Worm (Caenorhabditis elegans): ENCODE data around the gene ent-4.

The ent-4 gene

DNA sequence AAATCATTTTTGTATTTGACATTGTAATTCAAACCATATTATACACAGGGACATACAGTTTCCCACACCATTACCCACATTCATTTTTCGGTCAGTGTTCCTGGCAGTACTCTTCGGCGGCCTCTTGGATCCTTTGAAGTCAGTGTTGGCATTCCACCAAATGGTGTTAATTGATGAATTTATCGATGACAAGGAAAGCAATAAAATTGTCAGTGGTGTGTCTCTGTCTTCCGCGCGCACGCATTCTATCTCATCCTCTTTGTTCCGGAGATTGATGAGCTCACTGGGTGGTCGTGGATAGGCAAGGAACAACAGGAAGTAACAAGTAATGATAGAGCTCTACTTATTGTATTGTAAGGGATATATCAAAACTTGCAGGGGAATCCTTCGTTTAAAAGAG, 16.4 kb upstream of the ent-4 start:
- TF ChIP-seq ceh-13 (GFP tag; optimal IDR thresholded peaks at IDR 0.05) (no peak), flt-1 (GFP tag; IDR thresholded peaks at IDR 0.05) (no peak), aly-1 (tag; optimal IDR thresholded peaks at IDR 0.05) (no peak), ama-1 (optimal IDR thresholded peaks at IDR 0.05) (no peak), hmbx-1 (tag; optimal IDR thresholded peaks at IDR 0.05) (no peak), F13C5.2 (tag; optimal IDR thresholded peaks at IDR 0.05) (no peak), hnd-1 (tag; optimal IDR thresholded peaks at IDR 0.05) (no peak), B0310.2 (tag; optimal IDR thresholded peaks at IDR 0.05) (no peak), tra-4 (tag; optimal IDR thresholded peaks at IDR 0.05) (no peak), ceh-36 (tag; optimal IDR thresholded peaks at IDR 0.05) (no peak), pes-1 (GFP tag; IDR thresholded peaks at IDR 0.05) (no peak), ets-7 (tag; optimal IDR thresholded peaks at IDR 0.05) (no peak), tbx-11 (GFP tag; IDR thresholded peaks at IDR 0.05) (no peak), scrt-1 (GFP tag; IDR thresholded peaks at IDR 0.05) (no peak), sea-1 (GFP tag; conservative IDR thresholded peaks at IDR 0.05) (no peak), tbx-37 (GFP tag; conservative IDR thresholded peaks at IDR 0.05) (no peak)

DNA sequence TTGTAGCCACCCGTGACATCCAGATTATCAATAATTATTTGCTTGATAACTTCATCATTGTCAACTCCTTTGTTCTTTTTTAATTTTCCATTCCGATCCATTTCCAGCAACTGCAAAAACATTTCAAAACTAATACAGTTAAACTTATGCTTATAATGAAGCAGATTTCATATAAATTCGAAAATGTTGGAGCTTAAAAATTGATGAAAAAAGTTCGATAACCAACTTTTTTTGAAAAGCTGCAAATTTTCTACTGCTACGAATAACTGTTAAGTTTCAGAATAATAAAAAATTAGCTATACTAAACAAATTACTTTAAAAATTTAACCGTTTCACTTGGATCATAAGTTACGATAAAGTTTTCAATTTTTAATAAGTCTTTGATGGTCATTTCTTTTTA, 10.5 kb upstream of the ent-4 start, which contains the start of gene C47A4.1:
TSS of gene C47A4.1 (minus strand) at position 101 of the 400 bp plus-strand sequence.
- TF ChIP-seq F13C5.2 (tag; optimal IDR thresholded peaks at IDR 0.05) (no peak), tra-4 (tag; optimal IDR thresholded peaks at IDR 0.05) (no peak), tbx-37 (GFP tag; conservative IDR thresholded peaks at IDR 0.05) (no peak), hmg-4 (GFP tag; optimal IDR thresholded peaks at IDR 0.05) (no peak), B0310.2 (tag; optimal IDR thresholded peaks at IDR 0.05) (no peak), hnd-1 (tag; optimal IDR thresholded peaks at IDR 0.05) (no peak), flt-1 (GFP tag; IDR thresholded peaks at IDR 0.05) (no peak), tbx-11 (GFP tag; IDR thresholded peaks at IDR 0.05) (no peak), ceh-13 (GFP tag; optimal IDR thresholded peaks at IDR 0.05) (no peak), ets-7 (tag; optimal IDR thresholded peaks at IDR 0.05) (no peak), scrt-1 (GFP tag; IDR thresholded peaks at IDR 0.05) (no peak), pes-1 (GFP tag; IDR thresholded peaks at IDR 0.05) (no peak), hmbx-1 (tag; optimal IDR thresholded peaks at IDR 0.05) (no peak), ceh-36 (tag; optimal IDR thresholded peaks at IDR 0.05) (no peak), ama-1 (optimal IDR thresholded peaks at IDR 0.05) (no peak)

DNA sequence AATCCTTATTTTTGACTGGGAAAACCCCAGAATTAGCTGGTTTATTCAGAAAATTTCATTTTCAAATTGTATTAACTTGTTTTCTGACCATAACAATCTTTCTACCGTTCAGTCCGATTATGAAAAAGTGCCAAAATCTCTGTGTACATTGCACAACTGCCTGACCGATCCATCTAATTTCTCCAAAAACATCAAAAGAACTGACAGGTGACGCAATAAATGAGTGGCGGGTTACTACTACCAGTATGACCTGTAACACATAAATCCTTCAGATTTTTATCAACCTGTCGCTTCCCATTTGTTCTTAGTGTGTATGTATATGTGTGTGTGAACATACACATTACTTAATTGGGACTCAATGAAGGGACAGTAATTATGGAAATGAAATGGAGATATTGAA, 10.0 kb upstream of the ent-4 start:
- TF ChIP-seq hnd-1 (tag; optimal IDR thresholded peaks at IDR 0.05) = no peak
- TF ChIP-seq F13C5.2 (tag; optimal IDR thresholded peaks at IDR 0.05) = no peak
- TF ChIP-seq tbx-37 (GFP tag; conservative IDR thresholded peaks at IDR 0.05) = no peak
- TF ChIP-seq scrt-1 (GFP tag; IDR thresholded peaks at IDR 0.05) = no peak
- TF ChIP-seq hmbx-1 (tag; optimal IDR thresholded peaks at IDR 0.05) = no peak
- TF ChIP-seq flt-1 (GFP tag; IDR thresholded peaks at IDR 0.05) = no peak
- no peak for TF ChIP-seq pes-1 (GFP tag; IDR thresholded peaks at IDR 0.05)
- TF ChIP-seq hmg-4 (GFP tag; optimal IDR thresholded peaks at IDR 0.05) = no peak
- no peak for TF ChIP-seq ceh-13 (GFP tag; optimal IDR thresholded peaks at IDR 0.05)
- no peak for TF ChIP-seq ceh-36 (tag; optimal IDR thresholded peaks at IDR 0.05)
- TF ChIP-seq tbx-11 (GFP tag; IDR thresholded peaks at IDR 0.05) = no peak

DNA sequence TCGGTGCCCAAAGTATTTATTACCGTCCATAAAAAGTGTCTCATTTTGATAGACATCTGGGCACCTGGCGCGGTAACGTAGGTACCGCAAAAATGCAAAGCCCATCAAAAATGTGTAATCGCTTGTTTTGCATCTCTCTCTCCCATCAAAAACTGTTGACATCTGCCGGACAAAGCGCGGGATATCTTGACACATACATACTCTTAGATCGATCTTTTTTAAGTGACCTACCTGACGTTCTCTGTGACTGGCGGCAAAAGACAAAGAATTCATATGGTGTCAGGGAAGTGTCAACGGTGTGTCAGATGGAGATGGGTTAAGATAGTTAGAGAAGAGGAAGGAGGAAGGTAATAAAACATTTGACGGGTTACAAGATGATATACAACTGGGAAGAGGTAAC, 7.8 kb upstream of the ent-4 start:
- TF ChIP-seq aly-1 (tag; optimal IDR thresholded peaks at IDR 0.05) (no peak), sea-1 (GFP tag; conservative IDR thresholded peaks at IDR 0.05) (no peak), ama-1 (optimal IDR thresholded peaks at IDR 0.05) (no peak), scrt-1 (GFP tag; IDR thresholded peaks at IDR 0.05) (no peak), hmbx-1 (tag; optimal IDR thresholded peaks at IDR 0.05) (no peak), pes-1 (GFP tag; IDR thresholded peaks at IDR 0.05) (no peak), B0310.2 (tag; optimal IDR thresholded peaks at IDR 0.05) (no peak), F13C5.2 (tag; optimal IDR thresholded peaks at IDR 0.05) (no peak), hnd-1 (tag; optimal IDR thresholded peaks at IDR 0.05) (no peak), tra-4 (tag; optimal IDR thresholded peaks at IDR 0.05) (no peak), ceh-13 (GFP tag; optimal IDR thresholded peaks at IDR 0.05) (no peak), tbx-37 (GFP tag; conservative IDR thresholded peaks at IDR 0.05) (no peak), ceh-36 (tag; optimal IDR thresholded peaks at IDR 0.05) (no peak), ets-7 (tag; optimal IDR thresholded peaks at IDR 0.05) (no peak), tbx-11 (GFP tag; IDR thresholded peaks at IDR 0.05) (no peak), flt-1 (GFP tag; IDR thresholded peaks at IDR 0.05) (no peak), hmg-4 (GFP tag; optimal IDR thresholded peaks at IDR 0.05) (no peak)

DNA sequence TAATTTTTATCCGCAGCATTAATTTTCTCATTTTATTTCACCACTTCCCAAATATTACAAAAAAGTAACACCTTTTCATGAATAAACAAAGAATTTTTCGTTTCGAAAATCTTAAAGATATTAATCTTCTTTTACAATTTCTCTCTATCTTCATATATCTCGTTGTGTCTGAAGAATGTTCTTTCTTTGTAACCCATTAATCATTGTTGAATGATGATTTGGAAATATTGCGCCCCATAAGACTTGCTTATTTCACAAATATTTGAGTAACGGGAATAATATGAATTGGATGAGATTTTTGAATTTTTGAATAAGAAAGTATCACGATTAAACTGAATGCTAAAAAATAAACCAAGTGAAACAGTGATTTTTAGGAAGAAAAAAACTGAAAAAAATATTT, 5.7 kb upstream of the ent-4 start:
- TF ChIP-seq ceh-13 (GFP tag; optimal IDR thresholded peaks at IDR 0.05) (no peak), flt-1 (GFP tag; IDR thresholded peaks at IDR 0.05) (no peak), ets-7 (tag; optimal IDR thresholded peaks at IDR 0.05) (no peak), tbx-37 (GFP tag; conservative IDR thresholded peaks at IDR 0.05) (no peak), B0310.2 (tag; optimal IDR thresholded peaks at IDR 0.05) (no peak)

DNA sequence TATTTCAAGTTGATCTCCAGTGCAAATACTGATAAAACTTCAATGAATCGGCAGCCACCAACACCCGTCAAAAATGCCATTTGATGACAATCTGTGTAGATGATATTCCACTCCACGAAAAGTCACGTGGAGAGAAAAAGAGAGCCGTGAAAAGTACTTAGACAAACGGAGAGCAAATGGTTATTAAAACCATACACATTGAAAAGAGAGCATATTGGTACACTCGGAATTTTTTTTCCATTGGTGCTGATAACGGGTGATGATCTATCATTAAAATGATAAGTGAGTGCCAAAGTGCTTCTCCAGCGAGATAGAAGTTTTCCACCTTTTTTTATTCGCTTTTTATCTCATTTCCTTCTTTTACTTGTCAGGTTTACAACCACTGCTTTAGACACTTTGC, 1.5 kb upstream of the ent-4 start:
- no peak for TF ChIP-seq ama-1 (optimal IDR thresholded peaks at IDR 0.05)

DNA sequence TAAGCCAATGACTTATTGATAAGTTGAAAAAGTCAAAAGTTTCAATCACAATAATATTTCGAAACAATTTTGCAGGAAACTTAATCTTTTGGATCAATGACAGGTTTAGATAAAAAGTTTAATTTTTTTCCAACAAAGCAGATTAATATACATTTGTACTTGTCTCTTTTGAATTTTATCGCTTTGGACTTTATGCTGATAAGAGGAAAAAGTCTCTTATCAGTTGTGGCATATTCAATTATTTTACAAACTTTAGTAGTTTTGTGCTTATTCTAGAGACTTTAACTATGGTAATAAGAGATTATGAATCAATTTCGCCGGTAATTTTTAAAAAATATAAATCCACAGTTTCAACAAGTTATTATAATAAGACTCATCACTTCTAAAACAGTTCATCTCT, 1.1 kb downstream of the ent-4 start:
- TF ChIP-seq aly-1 (tag; optimal IDR thresholded peaks at IDR 0.05) = no peak
- no peak for TF ChIP-seq tbx-11 (GFP tag; IDR thresholded peaks at IDR 0.05)
- no peak for TF ChIP-seq ama-1 (optimal IDR thresholded peaks at IDR 0.05)
- TF ChIP-seq ets-7 (tag; optimal IDR thresholded peaks at IDR 0.05) = no peak
- no peak for TF ChIP-seq hmg-4 (GFP tag; optimal IDR thresholded peaks at IDR 0.05)
- no peak for TF ChIP-seq ceh-13 (GFP tag; optimal IDR thresholded peaks at IDR 0.05)
- TF ChIP-seq hmbx-1 (tag; optimal IDR thresholded peaks at IDR 0.05) = no peak
- no peak for TF ChIP-seq tra-4 (tag; optimal IDR thresholded peaks at IDR 0.05)
- no peak for TF ChIP-seq ceh-36 (tag; optimal IDR thresholded peaks at IDR 0.05)
- no peak for TF ChIP-seq sea-1 (GFP tag; conservative IDR thresholded peaks at IDR 0.05)
- no peak for TF ChIP-seq hnd-1 (tag; optimal IDR thresholded peaks at IDR 0.05)
- TF ChIP-seq pes-1 (GFP tag; IDR thresholded peaks at IDR 0.05) = no peak

DNA sequence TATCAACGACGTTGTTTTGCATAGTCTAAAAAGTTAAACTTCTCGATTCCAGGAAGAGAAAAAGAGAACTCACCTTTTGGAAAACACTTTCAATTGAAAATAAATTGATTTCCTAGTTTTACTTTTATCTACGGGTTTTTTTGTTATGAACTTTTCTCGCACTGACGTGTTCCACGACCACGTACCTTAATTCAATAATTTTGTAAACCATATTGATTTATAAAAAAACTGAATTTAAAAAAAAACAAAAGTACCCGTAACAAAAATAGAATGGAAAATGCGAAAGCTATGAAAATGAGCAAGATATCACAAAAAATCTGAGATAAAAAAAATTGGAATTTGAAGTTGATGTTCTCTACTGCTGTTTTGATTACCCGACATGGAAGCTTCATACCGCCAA, 15.5 kb downstream of the ent-4 start, which contains the start of gene C47A4.3:
TSS of gene C47A4.3 (minus strand) at position 101 of the 400 bp plus-strand sequence.
- TF ChIP-seq F13C5.2 (tag; optimal IDR thresholded peaks at IDR 0.05) = no peak
- TF ChIP-seq ets-7 (tag; optimal IDR thresholded peaks at IDR 0.05) = no peak
- no peak for TF ChIP-seq flt-1 (GFP tag; IDR thresholded peaks at IDR 0.05)
- no peak for TF ChIP-seq pes-1 (GFP tag; IDR thresholded peaks at IDR 0.05)
- no peak for TF ChIP-seq sea-1 (GFP tag; conservative IDR thresholded peaks at IDR 0.05)
- no peak for TF ChIP-seq B0310.2 (tag; optimal IDR thresholded peaks at IDR 0.05)
- TF ChIP-seq hnd-1 (tag; optimal IDR thresholded peaks at IDR 0.05) = no peak
- TF ChIP-seq aly-1 (tag; optimal IDR thresholded peaks at IDR 0.05) = no peak
- no peak for TF ChIP-seq ceh-36 (tag; optimal IDR thresholded peaks at IDR 0.05)
- TF ChIP-seq ama-1 (optimal IDR thresholded peaks at IDR 0.05) = no peak
- TF ChIP-seq tra-4 (tag; optimal IDR thresholded peaks at IDR 0.05) = no peak
- no peak for TF ChIP-seq scrt-1 (GFP tag; IDR thresholded peaks at IDR 0.05)
- TF ChIP-seq tbx-11 (GFP tag; IDR thresholded peaks at IDR 0.05) = no peak
- no peak for TF ChIP-seq hmg-4 (GFP tag; optimal IDR thresholded peaks at IDR 0.05)
